Worm (Caenorhabditis elegans): ENCODE results near the gene F33A8.4.

Gene F33A8.4

DNA sequence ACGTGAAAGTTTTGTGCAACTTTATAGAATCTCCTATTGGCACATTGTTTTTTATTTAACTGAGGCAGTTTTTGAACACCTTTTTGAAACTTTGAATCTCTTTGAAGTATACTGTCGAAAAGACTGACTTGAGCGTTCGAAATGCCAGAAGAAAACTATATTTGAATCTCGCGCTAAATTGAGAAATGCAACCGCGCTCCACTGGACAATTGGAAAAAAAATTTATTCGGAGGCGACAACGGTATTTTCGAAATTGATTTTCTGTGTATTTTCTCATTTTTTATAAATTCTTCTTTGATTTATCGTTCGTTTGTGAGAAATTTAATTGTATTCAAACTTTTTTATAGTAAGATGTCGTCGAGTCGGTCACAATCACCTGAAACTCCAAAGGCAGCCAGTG lies 26.8 kb downstream of the F33A8.4 start, which contains the start of gene let-858:
Gene let-858, plus strand, starts transcription at position 348 of the 400 bp plus-strand sequence.
- no peak for TF ChIP-seq ztf-23 (GFP tag; IDR thresholded peaks at IDR 0.05)
- TF ChIP-seq klf-2 (GFP tag; conservative IDR thresholded peaks at IDR 0.05) = no peak
- TF ChIP-seq cog-1 (tag; optimal IDR thresholded peaks at IDR 0.05) = no peak
- TF ChIP-seq ref-1 (GFP tag; conservative IDR thresholded peaks at IDR 0.05) = no peak
- TF ChIP-seq tab-1 (GFP tag; IDR thresholded peaks at IDR 0.05) = no peak

ce11 chrII:11020707-11021106 lies 28.1 kb downstream of the F33A8.4 start:
- TF ChIP-seq T22C8.4 (GFP tag; IDR thresholded peaks at IDR 0.05) (no peak), flt-1 (GFP tag; IDR thresholded peaks at IDR 0.05) (no peak), klf-2 (GFP tag; conservative IDR thresholded peaks at IDR 0.05) (no peak), cog-1 (tag; optimal IDR thresholded peaks at IDR 0.05) (no peak), ztf-23 (GFP tag; IDR thresholded peaks at IDR 0.05) (no peak), ztf-29 (GFP tag; IDR thresholded peaks at IDR 0.05) (no peak), tab-1 (GFP tag; IDR thresholded peaks at IDR 0.05) (no peak), med-1 (GFP tag; optimal IDR thresholded peaks at IDR 0.05; ENCODE audit: insufficient read depth) (no peak)

DNA sequence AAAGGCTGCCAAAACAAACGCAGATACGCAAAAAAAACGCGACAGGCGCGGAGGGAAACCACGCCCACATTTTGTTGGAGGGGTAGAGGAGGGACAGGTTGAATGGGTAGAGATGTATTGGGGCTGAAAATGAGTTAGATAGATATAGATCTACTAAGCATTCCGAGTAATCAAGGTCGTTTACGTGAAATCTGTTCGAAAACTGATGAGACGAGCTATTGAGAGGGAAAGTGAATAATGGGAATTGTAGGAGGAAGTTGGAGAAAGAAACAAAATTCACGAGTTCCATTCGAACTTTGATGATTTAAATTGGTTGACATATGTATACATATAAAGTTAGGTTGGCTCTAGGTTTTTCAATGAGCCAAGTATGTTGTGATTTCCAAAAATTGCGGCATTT lies 31.9 kb downstream of the F33A8.4 start:
- TF ChIP-seq ztf-23 (GFP tag; IDR thresholded peaks at IDR 0.05) = no peak
- TF ChIP-seq tab-1 (GFP tag; IDR thresholded peaks at IDR 0.05) = no peak
- TF ChIP-seq klf-2 (GFP tag; conservative IDR thresholded peaks at IDR 0.05) = no peak
- no peak for TF ChIP-seq flt-1 (GFP tag; IDR thresholded peaks at IDR 0.05)
- no peak for TF ChIP-seq ref-1 (GFP tag; conservative IDR thresholded peaks at IDR 0.05)
- TF ChIP-seq ztf-29 (GFP tag; IDR thresholded peaks at IDR 0.05) = no peak
- TF ChIP-seq med-1 (GFP tag; optimal IDR thresholded peaks at IDR 0.05; ENCODE audit: insufficient read depth) = no peak
- TF ChIP-seq cog-1 (tag; optimal IDR thresholded peaks at IDR 0.05) = no peak
- TF ChIP-seq T22C8.4 (GFP tag; IDR thresholded peaks at IDR 0.05) = no peak

- no peak for TF ChIP-seq tab-1 (GFP tag; IDR thresholded peaks at IDR 0.05)
- TF ChIP-seq klf-2 (GFP tag; conservative IDR thresholded peaks at IDR 0.05) = no peak
- TF ChIP-seq ztf-29 (GFP tag; IDR thresholded peaks at IDR 0.05) = no peak
- TF ChIP-seq flt-1 (GFP tag; IDR thresholded peaks at IDR 0.05) = no peak
- TF ChIP-seq ztf-23 (GFP tag; IDR thresholded peaks at IDR 0.05) = no peak
- TF ChIP-seq T22C8.4 (GFP tag; IDR thresholded peaks at IDR 0.05) = no peak
- no peak for TF ChIP-seq cog-1 (tag; optimal IDR thresholded peaks at IDR 0.05)
- no peak for TF ChIP-seq ref-1 (GFP tag; conservative IDR thresholded peaks at IDR 0.05)
- no peak for TF ChIP-seq med-1 (GFP tag; optimal IDR thresholded peaks at IDR 0.05; ENCODE audit: insufficient read depth)
Observed at ce11 chrII:11016835-11016883, 32.2 kb downstream of the F33A8.4 start, which contains the start of gene ram-2. Gene ram-2, minus strand, starts transcription at chrII:11016881.

ce11 chrII:11016435-11016834 lies 32.4 kb downstream of the F33A8.4 start:
- no peak for TF ChIP-seq klf-2 (GFP tag; conservative IDR thresholded peaks at IDR 0.05)
- no peak for TF ChIP-seq T22C8.4 (GFP tag; IDR thresholded peaks at IDR 0.05)
- no peak for TF ChIP-seq ztf-29 (GFP tag; IDR thresholded peaks at IDR 0.05)
- no peak for TF ChIP-seq ztf-23 (GFP tag; IDR thresholded peaks at IDR 0.05)
- TF ChIP-seq flt-1 (GFP tag; IDR thresholded peaks at IDR 0.05) = no peak
- no peak for TF ChIP-seq med-1 (GFP tag; optimal IDR thresholded peaks at IDR 0.05; ENCODE audit: insufficient read depth)
- no peak for TF ChIP-seq tab-1 (GFP tag; IDR thresholded peaks at IDR 0.05)
- TF ChIP-seq ref-1 (GFP tag; conservative IDR thresholded peaks at IDR 0.05) = no peak
- no peak for TF ChIP-seq cog-1 (tag; optimal IDR thresholded peaks at IDR 0.05)

DNA sequence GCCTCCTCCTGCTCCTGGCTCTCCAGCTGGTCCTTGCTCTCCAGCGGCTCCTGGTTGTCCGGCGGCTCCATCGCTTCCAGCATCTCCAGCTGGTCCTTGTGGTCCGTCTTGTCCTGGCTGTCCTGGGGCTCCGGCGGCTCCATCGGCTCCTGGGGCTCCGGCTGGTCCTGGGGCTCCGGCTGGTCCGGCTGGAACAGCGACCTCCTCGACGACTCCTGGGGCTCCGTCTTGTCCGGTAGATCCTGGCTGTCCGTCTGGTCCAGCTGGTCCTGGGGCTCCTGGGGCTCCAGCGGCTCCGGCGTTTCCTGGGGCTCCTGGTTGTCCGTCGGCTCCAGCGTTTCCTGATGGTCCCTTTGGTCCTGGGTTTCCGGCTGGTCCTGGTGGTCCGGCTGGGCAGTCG lies 33.1 kb downstream of the F33A8.4 start:
- TF ChIP-seq tab-1 (GFP tag; IDR thresholded peaks at IDR 0.05) (no peak), med-1 (GFP tag; optimal IDR thresholded peaks at IDR 0.05; ENCODE audit: insufficient read depth) (no peak), cog-1 (tag; optimal IDR thresholded peaks at IDR 0.05) (no peak)

- TF ChIP-seq tab-1 (GFP tag; IDR thresholded peaks at IDR 0.05) (no peak), flt-1 (GFP tag; IDR thresholded peaks at IDR 0.05) (no peak), klf-2 (GFP tag; conservative IDR thresholded peaks at IDR 0.05) (no peak), ztf-23 (GFP tag; IDR thresholded peaks at IDR 0.05) (no peak), cog-1 (tag; optimal IDR thresholded peaks at IDR 0.05) (no peak), ref-1 (GFP tag; conservative IDR thresholded peaks at IDR 0.05) (no peak), ztf-29 (GFP tag; IDR thresholded peaks at IDR 0.05) (no peak), med-1 (GFP tag; optimal IDR thresholded peaks at IDR 0.05; ENCODE audit: insufficient read depth) (no peak), T22C8.4 (GFP tag; IDR thresholded peaks at IDR 0.05) (no peak)
Observed at ce11 chrII:11015210-11015609, 33.6 kb downstream of the F33A8.4 start.

DNA sequence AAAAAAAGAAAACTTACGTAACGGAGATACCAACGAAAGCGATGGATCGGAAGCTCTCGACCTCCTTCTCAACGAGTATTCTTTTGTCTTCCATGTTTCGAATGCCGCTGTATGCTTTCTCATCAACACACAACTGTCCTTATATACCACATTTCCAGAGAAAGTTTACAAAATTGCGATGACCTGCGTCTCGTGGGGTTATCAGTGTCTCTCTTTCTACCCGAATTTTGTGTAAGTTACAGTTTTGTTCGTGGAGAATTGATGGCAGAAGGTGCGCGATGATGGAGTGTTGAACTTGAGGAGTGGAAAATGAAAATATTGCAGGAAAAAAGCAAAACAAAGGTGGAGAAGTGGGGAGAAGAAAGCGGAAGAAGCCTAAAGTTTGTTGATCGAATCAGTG lies 35.2 kb downstream of the F33A8.4 start, which contains the start of gene col-81:
Gene col-81, minus strand, starts transcription at position 101 of the 400 bp plus-strand sequence.
- no peak for TF ChIP-seq ztf-23 (GFP tag; IDR thresholded peaks at IDR 0.05)
- no peak for TF ChIP-seq T22C8.4 (GFP tag; IDR thresholded peaks at IDR 0.05)
- TF ChIP-seq ref-1 (GFP tag; conservative IDR thresholded peaks at IDR 0.05) = no peak
- no peak for TF ChIP-seq klf-2 (GFP tag; conservative IDR thresholded peaks at IDR 0.05)
- TF ChIP-seq flt-1 (GFP tag; IDR thresholded peaks at IDR 0.05) = no peak
- TF ChIP-seq med-1 (GFP tag; optimal IDR thresholded peaks at IDR 0.05; ENCODE audit: insufficient read depth) = no peak
- no peak for TF ChIP-seq cog-1 (tag; optimal IDR thresholded peaks at IDR 0.05)
- no peak for TF ChIP-seq tab-1 (GFP tag; IDR thresholded peaks at IDR 0.05)
- no peak for TF ChIP-seq ztf-29 (GFP tag; IDR thresholded peaks at IDR 0.05)

ce11 chrII:11012532-11013179 lies 36.2 kb downstream of the F33A8.4 start:
- TF ChIP-seq flt-1 (GFP tag; IDR thresholded peaks at IDR 0.05) = 0 out of 2 replicates have a peak, but pooled peaks have one; percentile 5
- TF ChIP-seq tab-1 (GFP tag; IDR thresholded peaks at IDR 0.05) = 0 out of 2 replicates have a peak, but pooled peaks have one; percentile 35
- TF ChIP-seq ztf-23 (GFP tag; IDR thresholded peaks at IDR 0.05) = peak; percentile 66; the same call in 1 of the 2 replicates
- TF ChIP-seq klf-2 (GFP tag; conservative IDR thresholded peaks at IDR 0.05) = no peak

ce11 chrII:11010914-11011313 lies 37.9 kb downstream of the F33A8.4 start:
- TF ChIP-seq ztf-23 (GFP tag; IDR thresholded peaks at IDR 0.05) (no peak), cog-1 (tag; optimal IDR thresholded peaks at IDR 0.05) (no peak)

ce11 chrII:11004381-11004780 lies 44.4 kb downstream of the F33A8.4 start:
- TF ChIP-seq ztf-29 (GFP tag; IDR thresholded peaks at IDR 0.05) (no peak), tab-1 (GFP tag; IDR thresholded peaks at IDR 0.05) (no peak), klf-2 (GFP tag; conservative IDR thresholded peaks at IDR 0.05) (no peak), med-1 (GFP tag; optimal IDR thresholded peaks at IDR 0.05; ENCODE audit: insufficient read depth) (no peak), ref-1 (GFP tag; conservative IDR thresholded peaks at IDR 0.05) (no peak), T22C8.4 (GFP tag; IDR thresholded peaks at IDR 0.05) (no peak), flt-1 (GFP tag; IDR thresholded peaks at IDR 0.05) (no peak), ztf-23 (GFP tag; IDR thresholded peaks at IDR 0.05) (no peak), cog-1 (tag; optimal IDR thresholded peaks at IDR 0.05) (no peak)

All from whole organism, midembryonic.